Fruit fly (Drosophila melanogaster) whole organism: ENCODE data around the gene CG17764.

ENCODE experiments used
- Dll ChIP-seq: fragments of >200 bp; optimal IDR thresholded peaks from 2 replicates; lab custom pipeline; 2017
- psq ChIP-seq: fragments of >200 bp; optimal IDR thresholded peaks from 2 replicates; lab custom pipeline; 2017

DNA sequence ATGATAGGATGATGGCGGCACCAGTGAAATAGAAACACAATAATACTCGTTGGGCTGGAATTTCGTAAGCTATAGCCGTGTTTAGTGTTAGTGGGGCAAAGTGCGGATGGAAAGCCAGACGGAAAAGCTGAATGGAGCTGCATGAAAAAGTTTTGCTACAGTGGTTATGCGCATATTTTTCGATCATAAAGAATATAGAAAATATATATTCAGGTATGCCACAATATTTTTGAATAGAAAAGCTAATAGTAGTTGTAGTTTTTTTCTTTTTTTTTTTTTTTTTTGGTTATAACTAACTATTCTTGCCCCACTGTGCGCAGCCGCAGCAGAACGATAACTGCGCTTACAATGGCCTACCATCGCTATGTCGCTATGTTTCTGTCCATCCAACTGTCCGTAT lies 20.7 kb downstream of the CG17764 start:
- TF ChIP-seq Dll (lab: Kevin White, UChicago) (no peak), psq (lab: Kevin White, UChicago) (no peak)
